Worm (Caenorhabditis elegans) whole organism, L2 larva: ENCODE results near the gene phdh-1.

ENCODE experiments used
- F13H6.1 ChIP-seq: sonication (generic microtip); optimal IDR thresholded peaks from 2 replicates; lab custom pipeline; 2016; ENCODE audit warnings: missing genetic modification characterization, missing compliant biosample characterization
- ceh-82 ChIP-seq: fragments of 150-350 bp; optimal IDR thresholded peaks from 2 replicates; lab custom pipeline; 2014; ENCODE audit warnings: missing biosample characterization, missing genetic modification characterization
- egl-27 ChIP-seq: sonication (generic microtip); optimal IDR thresholded peaks from 3 replicates; lab custom pipeline; 2017; ENCODE audit warnings: missing biosample characterization, missing genetic modification reagents, missing genetic modification characterization
- fos-1 ChIP-seq: fragments of 150-350 bp; optimal IDR thresholded peaks from 2 replicates; lab custom pipeline; 2014; ENCODE audit warnings: missing biosample characterization, missing genetic modification characterization
- lin-13 ChIP-seq: fragments of 150-350 bp; optimal IDR thresholded peaks from 2 replicates; lab custom pipeline; 2014; ENCODE audit warnings: missing biosample characterization, missing genetic modification reagents, missing genetic modification characterization
- lsy-2 ChIP-seq, 2 experiments: fragments of 150-350 bp in 1 of 2; sonication (generic microtip) in 1 of 2; optimal IDR thresholded peaks; 2 replicates each; lab custom pipeline; 2014 to 2017; ENCODE audit warnings: missing biosample characterization in 2 of 2, missing genetic modification characterization in 2 of 2
- mdl-1 ChIP-seq, 2 experiments: fragments of 150-350 bp in 1 of 2; sonication (generic microtip) in 1 of 2; optimal IDR thresholded peaks; 2 replicates each; lab custom pipeline; 2017; ENCODE audit warnings: missing biosample characterization in 2 of 2, missing genetic modification characterization in 2 of 2
- nhr-237 ChIP-seq: fragments of 150-350 bp; optimal IDR thresholded peaks from 2 replicates; lab custom pipeline; 2014; ENCODE audit warnings: missing biosample characterization, missing genetic modification characterization
- nhr-77 ChIP-seq: fragments of 150-350 bp; optimal IDR thresholded peaks from 2 replicates; lab custom pipeline; 2014; ENCODE audit warnings: missing biosample characterization, missing genetic modification characterization
- skn-1 ChIP-seq: sonication (generic microtip); optimal IDR thresholded peaks from 2 replicates; lab custom pipeline; 2017; ENCODE audit warnings: missing biosample characterization, missing genetic modification characterization
- sma-9 ChIP-seq, 2 experiments: fragments of 150-350 bp in 1 of 2; sonication (generic microtip) in 1 of 2; optimal IDR thresholded peaks; 2 replicates each; lab custom pipeline; 2014 to 2016; ENCODE audit warnings: missing genetic modification characterization in 2 of 2, mild to moderate bottlenecking in 1 of 2, missing biosample characterization in 1 of 2, missing compliant biosample characterization in 1 of 2, missing genetic modification reagents in 1 of 2, moderate library complexity in 1 of 2
- unc-55 ChIP-seq: fragments of 150-350 bp; sonication (generic microtip); optimal IDR thresholded peaks from 3 replicates; lab custom pipeline; 2014; ENCODE audit warnings: missing biosample characterization, missing genetic modification reagents, missing genetic modification characterization

DNA sequence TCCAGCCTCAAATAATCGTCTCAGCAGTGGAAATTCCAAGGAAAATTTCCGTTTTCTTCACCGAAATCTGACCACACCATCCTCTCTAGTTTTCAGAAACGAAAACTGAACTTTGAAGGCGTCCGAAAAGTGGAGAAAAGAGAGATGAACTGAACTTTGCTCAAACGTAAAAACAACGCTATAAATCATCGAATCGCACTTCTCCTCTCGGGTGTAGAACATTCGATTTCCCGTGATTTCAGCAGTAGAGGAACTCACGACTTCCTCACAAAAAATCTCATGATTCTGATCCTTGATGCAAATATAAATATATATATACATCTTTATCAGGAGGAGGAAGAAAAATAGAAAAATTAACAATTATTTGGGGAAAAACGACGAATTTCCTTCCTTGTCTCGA is 36.9 kb upstream of the phdh-1 start:
- TF ChIP-seq nhr-237 (tag; lab: Kevin White, UChicago), result no peak
- no peak for TF ChIP-seq skn-1 (tag; lab: Kevin White, UChicago)
- TF ChIP-seq lsy-2 (tag; optimal IDR thresholded peaks at IDR 0.05; lab: Kevin White, UChicago), result no peak
- no peak for TF ChIP-seq mdl-1 (tag; optimal IDR thresholded peaks at IDR 0.05; lab: Kevin White, UChicago)
- TF ChIP-seq lin-13 (GFP tag; lab: Kevin White, UChicago), result no peak
- peak; percentile 22 for TF ChIP-seq sma-9 (GFP tag; optimal IDR thresholded peaks at IDR 0.05; lab: Kevin White, UChicago)
- TF ChIP-seq sma-9 (tag; optimal IDR thresholded peaks at IDR 0.05; lab: Kevin White, UChicago), result no peak
- TF ChIP-seq fos-1 (tag; lab: Kevin White, UChicago), result no peak
- no peak for TF ChIP-seq unc-55 (GFP tag; lab: Kevin White, UChicago)
- TF ChIP-seq egl-27 (tag; lab: Kevin White, UChicago), result no peak
- TF ChIP-seq F13H6.1 (tag; lab: Kevin White, UChicago), result no peak
- TF ChIP-seq ceh-82 (tag; lab: Kevin White, UChicago), result no peak
- no peak for TF ChIP-seq nhr-77
